Worm (Caenorhabditis elegans): ENCODE measurements around the gene Y47D3A.21.

Y47D3A.21 gene

ce11 chrIII:11278817-11279216, at the start of gene Y47D3A.21:
TSS of gene Y47D3A.21 (minus strand) at chrIII:11278917.
- TF ChIP-seq nhr-2 (tag; optimal IDR thresholded peaks at IDR 0.05) (no peak), ztf-11 (tag; optimal IDR thresholded peaks at IDR 0.05) (no peak), tbx-8 (GFP tag; optimal IDR thresholded peaks at IDR 0.05) (no peak), elt-1 (tag; optimal IDR thresholded peaks at IDR 0.05; ENCODE audit: borderline replicate concordance, insufficient read depth) (no peak), blmp-1 (tag; optimal IDR thresholded peaks at IDR 0.05) (no peak), elt-3 (tag; optimal IDR thresholded peaks at IDR 0.05) (no peak), lsy-2 (tag; optimal IDR thresholded peaks at IDR 0.05) (no peak), mep-1 (tag; optimal IDR thresholded peaks at IDR 0.05) (no peak), sptf-1 (tag; optimal IDR thresholded peaks at IDR 0.05) (no peak), ceh-43 (GFP tag; optimal IDR thresholded peaks at IDR 0.05) (no peak), snpc-4 (tag; optimal IDR thresholded peaks at IDR 0.05) (no peak), nhr-237 (tag; optimal IDR thresholded peaks at IDR 0.05) (no peak), flh-1 (GFP tag; optimal IDR thresholded peaks at IDR 0.05) (no peak), cnd-1 (tag; optimal IDR thresholded peaks at IDR 0.05) (no peak), unc-120 (tag; optimal IDR thresholded peaks at IDR 0.05; ENCODE audit: poor library complexity, severe bottlenecking) (no peak), M03D4.4 (tag; optimal IDR thresholded peaks at IDR 0.05) (no peak), ham-2 (GFP tag; optimal IDR thresholded peaks at IDR 0.05) (no peak), zip-8 (tag; optimal IDR thresholded peaks at IDR 0.05) (no peak), lin-13 (tag; optimal IDR thresholded peaks at IDR 0.05) (no peak), unc-39 (tag; optimal IDR thresholded peaks at IDR 0.05) (no peak)

- TF ChIP-seq nhr-237 (tag; optimal IDR thresholded peaks at IDR 0.05) (no peak), mab-5 (tag; optimal IDR thresholded peaks at IDR 0.05) (no peak), sem-2 (GFP tag; optimal IDR thresholded peaks at IDR 0.05) (no peak), ces-1 (GFP tag; optimal IDR thresholded peaks at IDR 0.05) (no peak), unc-39 (tag; optimal IDR thresholded peaks at IDR 0.05) (no peak), lsy-2 (tag; optimal IDR thresholded peaks at IDR 0.05) (no peak), M03D4.4 (tag; optimal IDR thresholded peaks at IDR 0.05) (no peak)
These were observed 45.4 kb upstream of the Y47D3A.21 start for ce11 chrIII:11324093-11324492.

- TF ChIP-seq flh-1 (GFP tag; optimal IDR thresholded peaks at IDR 0.05): no peak
- no peak for TF ChIP-seq ces-1 (GFP tag; optimal IDR thresholded peaks at IDR 0.05)
These were observed 39.4 kb upstream of the Y47D3A.21 start, which contains the start of gene teg-1 for ce11 chrIII:11318131-11318530. TSS of gene teg-1 (minus strand) at chrIII:11318231.

- TF ChIP-seq mls-2 (tag; optimal IDR thresholded peaks at IDR 0.05) (peak; percentile 77), nhr-237 (tag; optimal IDR thresholded peaks at IDR 0.05) (peak; percentile 84), ceh-39 (tag; optimal IDR thresholded peaks at IDR 0.05) (peak; percentile 57), cnd-1 (tag; optimal IDR thresholded peaks at IDR 0.05) (peak; percentile 33), sem-2 (GFP tag; optimal IDR thresholded peaks at IDR 0.05) (peak; percentile 17), bed-3 (GFP tag; optimal IDR thresholded peaks at IDR 0.05) (peak; percentile 35), lsy-2 (tag; optimal IDR thresholded peaks at IDR 0.05) (peak; percentile 48), mep-1 (tag; optimal IDR thresholded peaks at IDR 0.05) (peak; percentile 16), elt-3 (tag; optimal IDR thresholded peaks at IDR 0.05) (no peak), zip-8 (tag; optimal IDR thresholded peaks at IDR 0.05) (no peak), mab-5 (tag; optimal IDR thresholded peaks at IDR 0.05) (no peak), nhr-2 (tag; optimal IDR thresholded peaks at IDR 0.05) (no peak), ces-1 (GFP tag; optimal IDR thresholded peaks at IDR 0.05) (peak; percentile 92), drap-1 (GFP tag; optimal IDR thresholded peaks at IDR 0.05) (peak; percentile 59), ceh-43 (GFP tag; optimal IDR thresholded peaks at IDR 0.05) (peak; percentile 43), snpc-4 (tag; optimal IDR thresholded peaks at IDR 0.05) (no peak), sptf-1 (tag; optimal IDR thresholded peaks at IDR 0.05) (peak; percentile 72), lin-32 (GFP tag; optimal IDR thresholded peaks at IDR 0.05) (peak; percentile 51), ham-2 (GFP tag; optimal IDR thresholded peaks at IDR 0.05) (peak; percentile 47)
These were observed 38.5 kb upstream of the Y47D3A.21 start, which contains the start of gene mcm-10 for ce11 chrIII:11317164-11317620. TSS of gene mcm-10 (plus strand) at chrIII:11317570.

ce11 chrIII:11311466-11311865, 32.7 kb upstream of the Y47D3A.21 start, which contains the start of gene rab-35:
TSS of gene rab-35 (minus strand) at chrIII:11311566.
- no peak for TF ChIP-seq nhr-28 (tag; optimal IDR thresholded peaks at IDR 0.05)
- no peak for TF ChIP-seq lin-32 (GFP tag; optimal IDR thresholded peaks at IDR 0.05)
- no peak for TF ChIP-seq unc-62 (GFP tag; optimal IDR thresholded peaks at IDR 0.05)
- TF ChIP-seq unc-120 (tag; optimal IDR thresholded peaks at IDR 0.05; ENCODE audit: poor library complexity, severe bottlenecking): no peak
- no peak for TF ChIP-seq nhr-2 (tag; optimal IDR thresholded peaks at IDR 0.05)
- no peak for TF ChIP-seq flh-1 (GFP tag; optimal IDR thresholded peaks at IDR 0.05)
- no peak for TF ChIP-seq ceh-39 (tag; optimal IDR thresholded peaks at IDR 0.05)
- no peak for TF ChIP-seq snpc-4 (tag; optimal IDR thresholded peaks at IDR 0.05)
- no peak for TF ChIP-seq elt-1 (tag; optimal IDR thresholded peaks at IDR 0.05; ENCODE audit: borderline replicate concordance, insufficient read depth)
- no peak for TF ChIP-seq nhr-12 (tag; optimal IDR thresholded peaks at IDR 0.05)
- TF ChIP-seq ham-2 (GFP tag; optimal IDR thresholded peaks at IDR 0.05): no peak
- TF ChIP-seq M03D4.4 (tag; optimal IDR thresholded peaks at IDR 0.05): no peak
- TF ChIP-seq elt-3 (tag; optimal IDR thresholded peaks at IDR 0.05): no peak
- no peak for TF ChIP-seq ces-1 (GFP tag; optimal IDR thresholded peaks at IDR 0.05)
- no peak for TF ChIP-seq ceh-83 (GFP tag; optimal IDR thresholded peaks at IDR 0.05)
- no peak for TF ChIP-seq mls-2 (tag; optimal IDR thresholded peaks at IDR 0.05)
- no peak for TF ChIP-seq bed-3 (GFP tag; optimal IDR thresholded peaks at IDR 0.05)
- TF ChIP-seq nhr-76 (tag; optimal IDR thresholded peaks at IDR 0.05): no peak
- no peak for TF ChIP-seq sptf-1 (tag; optimal IDR thresholded peaks at IDR 0.05)
- no peak for TF ChIP-seq ztf-11 (tag; optimal IDR thresholded peaks at IDR 0.05)
